Worm (Caenorhabditis elegans) whole organism, young adult: ENCODE results near the gene emc-2.

Experiments used
- F23B12.7 ChIP-seq: sonication (generic microtip); optimal IDR thresholded peaks from 2 replicates; lab custom pipeline; 2017; ENCODE audit warnings: missing genetic modification characterization, mild to moderate bottlenecking, missing compliant biosample characterization, antibody characterized with exemption, moderate library complexity; ENCODE audit not compliant: insufficient read depth
- F33H1.4 ChIP-seq: fragments of 200-800 bp; sonication (Bioruptor generic); IDR thresholded peaks from 2 replicates; pipeline ENCODE4 v1.3.6; 2022; ENCODE audit warnings: missing genetic modification reagents, missing genetic modification characterization, missing compliant biosample characterization
- F37B4.10 ChIP-seq: fragments of 200-800 bp; sonication (Bioruptor generic); IDR thresholded peaks from 2 replicates; pipeline ENCODE4 v1.3.6; 2022; ENCODE audit warnings: missing genetic modification characterization, missing compliant biosample characterization
- F55B11.4 ChIP-seq: sonication (generic microtip); optimal IDR thresholded peaks from 2 replicates; lab custom pipeline; 2016; ENCODE audit warnings: missing compliant biosample characterization, missing genetic modification characterization, borderline replicate concordance; ENCODE audit not compliant: insufficient read depth
- K11D2.4 ChIP-seq: fragments of 200-800 bp; sonication (Bioruptor generic); IDR thresholded peaks from 2 replicates; pipeline ENCODE4 v1.3.6; 2022; ENCODE audit warnings: missing genetic modification reagents, missing genetic modification characterization, missing compliant biosample characterization
- Y53F4B.3 ChIP-seq: fragments of 200-800 bp; sonication (Bioruptor generic); IDR thresholded peaks from 2 replicates; pipeline ENCODE4 v1.3.6; 2022; ENCODE audit warnings: missing genetic modification reagents, missing genetic modification characterization, missing compliant biosample characterization
- Y53G8AR.9 ChIP-seq: fragments of 200-800 bp; sonication (Bioruptor generic); conservative IDR thresholded peaks from 2 replicates; pipeline ENCODE4 v1.3.6; 2022; ENCODE audit warnings: missing genetic modification reagents, missing genetic modification characterization, missing compliant biosample characterization
- Y56A3A.18 ChIP-seq: fragments of 200-800 bp; sonication (Bioruptor generic); IDR thresholded peaks from 2 replicates; pipeline ENCODE4 v1.3.6; 2022; ENCODE audit warnings: missing genetic modification reagents, missing genetic modification characterization, missing compliant biosample characterization
- Y67H2A.10 ChIP-seq: fragments of 200-800 bp; sonication (Bioruptor generic); conservative IDR thresholded peaks from 2 replicates; pipeline ENCODE4 v1.3.6; 2022; ENCODE audit warnings: missing genetic modification reagents, missing genetic modification characterization, missing compliant biosample characterization
- Y79H2A.3 ChIP-seq: fragments of 200-800 bp; sonication (Bioruptor generic); conservative IDR thresholded peaks from 2 replicates; pipeline ENCODE4 v1.3.6; 2022; ENCODE audit warnings: missing genetic modification reagents, missing genetic modification characterization, missing compliant biosample characterization
- Y95B8A.8 ChIP-seq: fragments of 200-800 bp; sonication (Bioruptor generic); IDR thresholded peaks from 2 replicates; pipeline ENCODE4 v1.3.6; 2022; ENCODE audit warnings: missing genetic modification reagents, missing genetic modification characterization, missing compliant biosample characterization
- atf-7 ChIP-seq: sonication (generic microtip); optimal IDR thresholded peaks from 2 replicates; lab custom pipeline; 2017; ENCODE audit warnings: mild to moderate bottlenecking, missing genetic modification characterization, missing compliant biosample characterization
- attf-6 ChIP-seq: fragments of 200-800 bp; sonication (Bioruptor generic); IDR thresholded peaks from 2 replicates; pipeline ENCODE4 v1.3.6; 2022; ENCODE audit warnings: missing genetic modification reagents, missing genetic modification characterization, missing compliant biosample characterization
- bed-2 ChIP-seq: fragments of 200-800 bp; sonication (Bioruptor generic); IDR thresholded peaks from 2 replicates; pipeline ENCODE4 v1.3.6; 2022; ENCODE audit warnings: missing genetic modification reagents, missing genetic modification characterization, missing compliant biosample characterization
- cebp-1 ChIP-seq, 2 experiments: fragments of 200-800 bp in 1 of 2; sonication (Bioruptor generic) in 1 of 2; sonication (generic microtip) in 1 of 2; IDR thresholded peaks in 1 of 2; optimal IDR thresholded peaks in 1 of 2; 2 replicates each; pipeline versions ENCODE4 v1.3.6 to Lab custom; 2017 to 2022; ENCODE audit warnings: missing compliant biosample characterization in 2 of 2, missing genetic modification characterization in 2 of 2, mild to moderate bottlenecking in 1 of 2, missing genetic modification reagents in 1 of 2, moderate library complexity in 1 of 2
- ceh-100 ChIP-seq: fragments of 200-800 bp; sonication (Bioruptor generic); IDR thresholded peaks from 2 replicates; pipeline ENCODE4 v1.3.6; 2022; ENCODE audit warnings: missing genetic modification reagents, missing genetic modification characterization, missing compliant biosample characterization
- ceh-27 ChIP-seq: fragments of 200-800 bp; sonication (Bioruptor generic); optimal IDR thresholded peaks from 2 replicates; lab custom pipeline; 2018; ENCODE audit warnings: mild to moderate bottlenecking, missing genetic modification characterization, moderate library complexity, missing compliant biosample characterization
- ceh-58 ChIP-seq: fragments of 200-800 bp; sonication (Bioruptor generic); IDR thresholded peaks from 2 replicates; pipeline ENCODE4 v1.3.6; 2022; ENCODE audit warnings: missing genetic modification characterization, missing compliant biosample characterization
- ceh-91 ChIP-seq: fragments of 200-800 bp; sonication (Bioruptor generic); IDR thresholded peaks from 2 replicates; pipeline ENCODE4 v1.3.6; 2022; ENCODE audit warnings: missing genetic modification reagents, missing genetic modification characterization, missing compliant biosample characterization
- die-1 ChIP-seq: sonication (generic microtip); optimal IDR thresholded peaks from 2 replicates; lab custom pipeline; 2016; ENCODE audit warnings: missing genotype, mild to moderate bottlenecking, missing genetic modification characterization, missing compliant biosample characterization
- dpl-1 ChIP-seq: fragments of 150-350 bp; optimal IDR thresholded peaks from 2 replicates; lab custom pipeline; 2014; ENCODE audit warnings: missing biosample characterization, missing genetic modification reagents, missing genetic modification characterization
- efl-1 ChIP-seq: fragments of 150-350 bp; optimal IDR thresholded peaks from 2 replicates; lab custom pipeline; 2014; ENCODE audit warnings: missing biosample characterization, missing genetic modification reagents, missing genetic modification characterization
- hmg-1.2 ChIP-seq: fragments of 200-800 bp; sonication (Bioruptor generic); IDR thresholded peaks from 2 replicates; pipeline ENCODE4 v1.3.6; 2022; ENCODE audit warnings: missing genetic modification reagents, missing genetic modification characterization, missing compliant biosample characterization
- hrde-1 ChIP-seq: sonication (generic microtip); optimal IDR thresholded peaks from 2 replicates; lab custom pipeline; 2016; ENCODE audit warnings: missing genetic modification characterization, mild to moderate bottlenecking, missing compliant biosample characterization, moderate library complexity, missing genotype, missing genetic modification reagents, borderline replicate concordance
- hsf-1 ChIP-seq: fragments of 200-800 bp; sonication (Bioruptor generic); IDR thresholded peaks from 2 replicates; pipeline ENCODE4 v1.3.6; 2022; ENCODE audit warnings: missing genetic modification reagents, missing genetic modification characterization, missing compliant biosample characterization
- let-526 ChIP-seq: fragments of 200-800 bp; sonication (Bioruptor generic); IDR thresholded peaks from 2 replicates; pipeline ENCODE4 v1.3.6; 2022; ENCODE audit warnings: missing genetic modification reagents, missing genetic modification characterization, missing compliant biosample characterization
- let-607 ChIP-seq, 2 experiments: fragments of 200-800 bp in 1 of 2; sonication (Bioruptor generic) in 1 of 2; sonication (generic microtip) in 1 of 2; optimal IDR thresholded peaks; 2 replicates each; lab custom pipeline; 2016 to 2018; ENCODE audit warnings: mild to moderate bottlenecking in 2 of 2, missing compliant biosample characterization in 2 of 2, missing genetic modification characterization in 2 of 2, moderate library complexity in 2 of 2, missing genotype in 1 of 2
- lin-40 ChIP-seq: sonication (generic microtip); optimal IDR thresholded peaks from 2 replicates; lab custom pipeline; 2016; ENCODE audit warnings: missing genetic modification characterization, mild to moderate bottlenecking, missing compliant biosample characterization, missing genotype, missing genetic modification reagents
- lin-54 ChIP-seq: fragments of 200-800 bp; sonication (Bioruptor generic); optimal IDR thresholded peaks from 2 replicates; lab custom pipeline; 2018; ENCODE audit warnings: mild to moderate bottlenecking, missing genetic modification characterization, missing compliant biosample characterization
- madf-10 ChIP-seq: sonication (generic microtip); optimal IDR thresholded peaks from 2 replicates; lab custom pipeline; 2016; ENCODE audit warnings: mild to moderate bottlenecking, missing genetic modification characterization, missing compliant biosample characterization
- madf-6 ChIP-seq: fragments of 200-800 bp; sonication (Bioruptor generic); IDR thresholded peaks from 2 replicates; pipeline ENCODE4 v1.3.6; 2022; ENCODE audit warnings: missing genetic modification reagents, missing genetic modification characterization, missing compliant biosample characterization
- mes-4 ChIP-seq: sonication (generic microtip); optimal IDR thresholded peaks from 2 replicates; lab custom pipeline; 2016; ENCODE audit warnings: missing genotype, missing genetic modification characterization, missing compliant biosample characterization
- mxl-1 ChIP-seq: sonication (generic microtip); optimal IDR thresholded peaks from 2 replicates; lab custom pipeline; 2016; ENCODE audit warnings: missing genetic modification characterization, missing compliant biosample characterization
- nfyb-1 ChIP-seq: fragments of 200-800 bp; sonication (Bioruptor generic); IDR thresholded peaks from 2 replicates; pipeline ENCODE4 v1.3.6; 2022; ENCODE audit warnings: missing genetic modification reagents, missing genetic modification characterization, missing compliant biosample characterization
- nhr-80 ChIP-seq: sonication (generic microtip); optimal IDR thresholded peaks from 2 replicates; lab custom pipeline; 2016; ENCODE audit warnings: missing genetic modification characterization, missing compliant biosample characterization
- snpc-1.1 ChIP-seq: sonication (generic microtip); optimal IDR thresholded peaks from 2 replicates; lab custom pipeline; 2017; ENCODE audit warnings: missing genetic modification characterization, mild to moderate bottlenecking, missing compliant biosample characterization, antibody characterized with exemption, moderate library complexity, missing genotype, missing genetic modification reagents; ENCODE audit not compliant: insufficient read depth
- snpc-4 ChIP-seq, 5 experiments: fragments of 150-350 bp in 1 of 5; sonication (generic microtip) in 4 of 5; optimal IDR thresholded peaks; 2 replicates each; lab custom pipeline; 2014 to 2018; ENCODE audit warnings: missing genetic modification characterization in 5 of 5, missing biosample characterization in 3 of 5, antibody characterized with exemption in 2 of 5, mild to moderate bottlenecking in 2 of 5, missing compliant biosample characterization in 2 of 5, missing genotype in 2 of 5, moderate library complexity in 2 of 5, missing genetic modification reagents in 1 of 5
- somi-1 ChIP-seq: fragments of 200-800 bp; sonication (Bioruptor generic); optimal IDR thresholded peaks from 2 replicates; lab custom pipeline; 2018; ENCODE audit warnings: mild to moderate bottlenecking, missing genetic modification characterization, missing compliant biosample characterization
- tlf-1 ChIP-seq: fragments of 200-800 bp; sonication (Bioruptor generic); optimal IDR thresholded peaks from 2 replicates; lab custom pipeline; 2018; ENCODE audit warnings: mild to moderate bottlenecking, missing genetic modification characterization, missing compliant biosample characterization
- xnd-1 ChIP-seq: sonication (generic microtip); optimal IDR thresholded peaks from 2 replicates; lab custom pipeline; 2016; ENCODE audit warnings: missing genotype, missing genetic modification reagents, missing genetic modification characterization, missing compliant biosample characterization
- ztf-26 ChIP-seq: sonication (generic microtip); optimal IDR thresholded peaks from 2 replicates; lab custom pipeline; 2017; ENCODE audit warnings: missing genetic modification characterization, missing compliant biosample characterization
- ztf-6 ChIP-seq: fragments of 200-800 bp; sonication (Bioruptor generic); IDR thresholded peaks from 2 replicates; pipeline ENCODE4 v1.3.6; 2022; ENCODE audit warnings: missing genetic modification reagents, missing genetic modification characterization, missing compliant biosample characterization

Gene emc-2

DNA sequence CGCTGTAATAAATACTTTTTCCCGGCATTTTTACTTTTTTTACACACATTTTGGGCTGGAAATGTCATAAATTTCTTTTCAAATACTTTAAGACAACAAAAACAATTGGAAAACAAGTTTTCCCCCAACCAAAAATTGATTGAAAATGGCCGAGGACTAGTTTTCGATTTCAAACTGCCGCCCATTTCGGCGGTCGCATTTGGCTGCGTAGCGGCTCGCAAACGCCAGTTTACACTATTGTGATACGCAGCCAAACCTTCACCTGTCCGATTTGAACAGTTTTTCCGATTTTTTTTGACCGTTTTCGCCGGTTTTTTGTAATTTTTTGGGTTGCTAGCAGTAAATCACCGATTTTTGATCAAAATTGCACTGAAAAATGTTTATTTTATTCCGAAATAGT is 14.5 kb upstream of the emc-2 start (continued):
- TF ChIP-seq Y53F4B.3: peak; percentile 78; the same call in 1 of the 2 replicates
- peak; percentile 92 for TF ChIP-seq madf-6 (GFP tag; lab: Robert Waterston, UW)
- TF ChIP-seq Y53G8AR.9 (GFP tag; lab: Robert Waterston, UW): peak; percentile 98
- no peak for TF ChIP-seq F55B11.4 (tag; lab: Kevin White, UChicago)
- TF ChIP-seq Y95B8A.8: peak; percentile 97
- TF ChIP-seq Y56A3A.18 (GFP tag; lab: Robert Waterston, UW): peak; percentile 71; the same call in 1 of the 2 replicates
- peak; percentile 47; the same call in 1 of the 2 replicates for TF ChIP-seq ceh-58
- TF ChIP-seq hsf-1 (GFP tag; lab: Robert Waterston, UW): peak; percentile 89
- peak; percentile 80 for TF ChIP-seq attf-6 (GFP tag; lab: Robert Waterston, UW)
- TF ChIP-seq Y79H2A.3 (GFP tag; lab: Robert Waterston, UW): peak; percentile 76; the same call in 1 of the 2 replicates
- TF ChIP-seq nfyb-1 (GFP tag; lab: Robert Waterston, UW): peak; percentile 96
- TF ChIP-seq lin-40 (tag; lab: Kevin White, UChicago): peak; percentile 97
- TF ChIP-seq hrde-1 (tag; lab: Kevin White, UChicago): peak; percentile 55
- peak; percentile 67; the same call in 1 of the 2 replicates for TF ChIP-seq bed-2 (GFP tag; lab: Robert Waterston, UW)
- TF ChIP-seq, all 124 proteins: peak for 97

DNA sequence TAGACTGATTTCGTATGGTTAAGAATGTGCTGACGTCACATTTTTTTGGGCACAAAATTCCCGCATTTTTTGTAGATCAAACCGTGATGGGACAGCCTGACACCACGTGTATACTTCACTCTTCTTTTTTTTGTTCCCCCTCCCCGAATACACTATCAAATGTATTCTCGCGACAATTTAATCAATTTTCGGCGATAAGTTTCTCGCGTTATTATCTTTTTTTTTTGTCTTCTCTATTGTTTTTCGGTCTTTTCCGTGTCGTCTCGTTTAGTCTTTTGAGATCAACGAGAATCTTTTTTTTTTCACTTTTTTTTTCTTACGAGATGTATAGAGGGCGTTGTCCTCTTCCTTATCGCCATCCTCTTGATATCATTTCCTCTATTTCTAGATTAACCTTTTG is 9.3 kb upstream of the emc-2 start:
- no peak for TF ChIP-seq Y53F4B.3
- peak; percentile 71 for TF ChIP-seq K11D2.4
- no peak for TF ChIP-seq ztf-6 (GFP tag; lab: Robert Waterston, UW)
- TF ChIP-seq let-607 (tag; optimal IDR thresholded peaks at IDR 0.05; lab: Kevin White, UChicago): peak in 1 of 2 experiments; percentile 25
- TF ChIP-seq let-526 (GFP tag; lab: Robert Waterston, UW): no peak
- TF ChIP-seq ztf-26 (tag; lab: Kevin White, UChicago): peak; percentile 49
- TF ChIP-seq Y67H2A.10 (GFP tag; lab: Robert Waterston, UW): no peak
- TF ChIP-seq atf-7: peak; percentile 4
- no peak for TF ChIP-seq snpc-1.1 (tag; lab: Kevin White, UChicago)
- TF ChIP-seq F33H1.4 (GFP tag; lab: Robert Waterston, UW): no peak
- TF ChIP-seq lin-40 (tag; lab: Kevin White, UChicago): peak; percentile 43
- no peak for TF ChIP-seq hsf-1 (GFP tag; lab: Robert Waterston, UW)
- TF ChIP-seq nhr-80: peak; percentile 70
- no peak for TF ChIP-seq F23B12.7
- TF ChIP-seq hrde-1 (tag; lab: Kevin White, UChicago): no peak
- no peak for TF ChIP-seq F37B4.10 (GFP tag; lab: Robert Waterston, UW)
- TF ChIP-seq efl-1 (GFP tag; lab: Kevin White, UChicago): no peak
- TF ChIP-seq mxl-1 (tag; lab: Kevin White, UChicago): no peak
- no peak for TF ChIP-seq ceh-100 (GFP tag; lab: Robert Waterston, UW)

- TF ChIP-seq die-1 (no peak), madf-10 (tag; lab: Kevin White, UChicago) (no peak), madf-6 (GFP tag; lab: Robert Waterston, UW) (peak; percentile 74), efl-1 (GFP tag; lab: Kevin White, UChicago) (peak; percentile 7), dpl-1 (no peak), xnd-1 (tag; lab: Kevin White, UChicago) (peak; percentile 66), hmg-1.2 (GFP tag; lab: Robert Waterston, UW) (peak; percentile 8; the same call in 1 of the 2 replicates), cebp-1 (GFP tag; IDR thresholded peaks at IDR 0.05; lab: Robert Waterston, UW) (no peak), cebp-1 (tag; optimal IDR thresholded peaks at IDR 0.05; lab: Kevin White, UChicago) (peak; percentile 2), mes-4 (tag; lab: Kevin White, UChicago) (no peak), tlf-1 (GFP tag; lab: Kevin White, UChicago) (no peak), lin-54 (GFP tag; lab: Kevin White, UChicago) (peak; percentile 36), attf-6 (GFP tag; lab: Robert Waterston, UW) (no peak), F33H1.4 (GFP tag; lab: Robert Waterston, UW) (peak; percentile 84), somi-1 (no peak), ceh-27 (GFP tag; lab: Kevin White, UChicago) (peak; percentile 55), snpc-4 (GFP tag; optimal IDR thresholded peaks at IDR 0.05; lab: Kevin White, UChicago) (no peak), snpc-4 (tag; optimal IDR thresholded peaks at IDR 0.05; lab: Kevin White, UChicago) (no peak), ceh-91 (GFP tag; lab: Robert Waterston, UW) (no peak)
These were observed 4.1 kb upstream of the emc-2 start, which contains the start of the genes alh-6 and fcho-1 for ce11 chrII:1309892-1310516. TSS of gene alh-6 (minus strand) at chrII:1310133. TSS of gene fcho-1 (plus strand) at chrII:1310515.
